Fruit fly (Drosophila melanogaster): ENCODE data around the gene CG42852.

DNA sequence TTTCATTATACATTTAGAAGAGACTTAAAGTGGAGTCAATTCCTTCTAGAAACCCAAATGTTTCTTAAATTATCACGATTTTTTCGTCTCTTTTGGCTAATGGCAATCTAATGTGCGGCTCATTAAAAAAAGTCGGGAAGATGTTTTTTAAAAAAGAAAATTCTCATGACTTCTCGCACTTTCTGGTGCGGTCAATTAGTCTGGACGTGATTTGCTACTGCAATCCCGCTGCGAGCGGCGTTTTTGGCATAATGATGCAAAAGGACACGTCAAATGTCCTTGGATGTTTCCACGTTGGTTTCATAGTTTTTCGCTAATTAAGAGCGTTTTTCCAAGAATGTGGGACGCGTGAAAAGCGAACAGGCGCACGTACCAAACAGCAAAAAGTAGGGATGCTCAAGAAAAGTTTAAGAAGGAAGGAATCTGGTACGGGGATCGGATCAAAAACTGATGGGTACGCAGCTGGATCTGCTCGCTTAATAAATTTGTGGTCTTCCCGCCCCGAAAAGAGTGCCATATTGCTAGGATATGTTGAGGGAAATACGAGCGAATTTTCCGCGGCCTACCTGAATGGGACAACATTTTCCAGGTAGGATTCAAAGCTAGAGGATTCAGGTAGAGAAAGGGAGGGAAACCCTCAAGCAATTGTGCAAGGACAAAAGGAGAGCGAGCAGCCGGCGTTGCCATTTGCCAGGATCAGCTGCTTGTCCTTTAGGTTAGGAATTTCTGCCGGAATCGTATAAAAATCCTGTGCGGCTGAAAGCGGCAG is 17.6 kb downstream of the CG42852 start:
- TF ChIP-seq Hr39 (GFP tag; optimal IDR thresholded peaks at IDR 0.05) (no peak), svp (GFP tag) (no peak), esn (GFP tag; optimal IDR thresholded peaks at IDR 0.05) (no peak), CG15336 (GFP tag; IDR thresholded peaks at IDR 0.05) (no peak), CG8319 (GFP tag; optimal IDR thresholded peaks at IDR 0.05) (no peak), Lpt (GFP tag; optimal IDR thresholded peaks at IDR 0.05) (no peak), topi (GFP tag; optimal IDR thresholded peaks at IDR 0.05) (no peak), ss (GFP tag; optimal IDR thresholded peaks at IDR 0.05) (no peak), salr (GFP tag; optimal IDR thresholded peaks at IDR 0.05) (no peak), CG9139 (GFP tag; optimal IDR thresholded peaks at IDR 0.05) (no peak), Hr38 (GFP tag; optimal IDR thresholded peaks at IDR 0.05) (no peak), CG6163 (GFP tag; IDR thresholded peaks at IDR 0.05) (no peak), CG32006 (GFP tag; optimal IDR thresholded peaks at IDR 0.05) (no peak)
